Worm (Caenorhabditis elegans) whole organism, mixed stage, embryonic: ENCODE data around the gene unc-51.

Source experiments
- nhr-28 ChIP-seq: fragments of 150-350 bp; optimal IDR thresholded peaks from 2 replicates; lab custom pipeline; 2014; ENCODE audit warnings: missing biosample characterization, missing genetic modification characterization
- sptf-1 ChIP-seq: sonication (generic microtip); optimal IDR thresholded peaks from 2 replicates; lab custom pipeline; 2017; ENCODE audit warnings: mild to moderate bottlenecking, missing genetic modification characterization, moderate library complexity, missing compliant biosample characterization

ce11 chrV:19961971-19962370 lies 42.3 kb downstream of the unc-51 start:
- TF ChIP-seq nhr-28 (no peak), sptf-1 (tag; lab: Kevin White, UChicago) (no peak)
